Worm (Caenorhabditis elegans): ENCODE data around the gene C50B6.3.

Gene C50B6.3

DNA sequence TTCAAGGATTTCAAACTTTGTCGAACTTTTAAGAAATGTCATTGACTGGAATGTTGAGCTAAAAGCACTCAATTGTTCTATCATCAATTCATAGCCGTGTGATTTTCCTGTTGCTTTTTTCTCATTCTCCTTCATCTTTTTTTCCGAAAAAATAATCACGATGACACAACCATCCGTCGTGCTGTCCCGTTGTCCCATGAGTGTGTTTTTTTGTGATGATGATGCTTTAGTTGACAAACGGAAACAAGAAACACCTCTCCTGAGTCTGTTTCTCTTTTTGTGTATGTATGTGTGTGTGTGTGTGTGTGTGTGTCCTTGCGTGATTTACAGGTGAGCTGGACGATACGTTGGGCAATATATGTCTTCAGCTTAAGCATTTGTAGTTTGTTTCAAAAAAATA, 12.9 kb upstream of the C50B6.3 start:
- no peak for TF ChIP-seq med-1 (GFP tag; optimal IDR thresholded peaks at IDR 0.05; ENCODE audit: insufficient read depth)

ce11 chrV:13301443-13301842, 11.9 kb upstream of the C50B6.3 start, which contains the start of gene ceh-79:
ceh-79 (plus strand) TSS chrV:13301833.
- TF ChIP-seq flt-1 (GFP tag; IDR thresholded peaks at IDR 0.05) = no peak
- no peak for TF ChIP-seq T22C8.4 (GFP tag; IDR thresholded peaks at IDR 0.05)
- no peak for TF ChIP-seq ref-1 (GFP tag; conservative IDR thresholded peaks at IDR 0.05)
- no peak for TF ChIP-seq ztf-29 (GFP tag; IDR thresholded peaks at IDR 0.05)
- no peak for TF ChIP-seq klf-2 (GFP tag; conservative IDR thresholded peaks at IDR 0.05)
- TF ChIP-seq tab-1 (GFP tag; IDR thresholded peaks at IDR 0.05) = no peak
- no peak for TF ChIP-seq cog-1 (tag; optimal IDR thresholded peaks at IDR 0.05)
- no peak for TF ChIP-seq med-1 (GFP tag; optimal IDR thresholded peaks at IDR 0.05; ENCODE audit: insufficient read depth)
- TF ChIP-seq ztf-23 (GFP tag; IDR thresholded peaks at IDR 0.05) = no peak

DNA sequence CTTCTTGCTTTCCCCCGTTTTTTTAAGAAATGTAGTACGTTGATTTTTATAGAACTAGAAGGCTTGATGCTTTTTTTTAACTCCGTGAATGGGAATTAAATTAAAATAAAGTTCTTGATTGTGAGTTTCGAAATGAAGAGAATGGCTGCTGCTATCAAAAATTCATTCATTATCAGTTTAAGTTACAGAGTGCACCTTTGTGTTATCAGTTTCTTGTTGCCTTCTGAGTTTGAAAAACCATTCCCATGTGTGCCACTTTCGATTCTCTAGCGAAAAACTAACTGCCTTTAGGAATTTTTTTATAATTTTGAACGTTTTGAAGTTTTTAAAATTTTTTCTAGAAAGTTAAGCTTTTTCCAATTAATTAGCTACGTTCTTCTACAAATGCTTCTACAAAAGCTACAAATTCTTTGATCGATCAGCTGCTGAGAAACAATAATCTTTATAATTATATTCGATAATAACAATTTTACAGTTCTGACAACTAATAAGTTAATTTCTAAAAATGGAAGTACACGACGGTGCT, 8.6 kb upstream of the C50B6.3 start, which contains the start of gene C26E1.2:
C26E1.2 (plus strand) TSS at position 476 of the 526 bp plus-strand sequence.
- TF ChIP-seq ztf-29 (GFP tag; IDR thresholded peaks at IDR 0.05) = no peak
- no peak for TF ChIP-seq cog-1 (tag; optimal IDR thresholded peaks at IDR 0.05)
- TF ChIP-seq tab-1 (GFP tag; IDR thresholded peaks at IDR 0.05) = no peak
- no peak for TF ChIP-seq klf-2 (GFP tag; conservative IDR thresholded peaks at IDR 0.05)
- no peak for TF ChIP-seq flt-1 (GFP tag; IDR thresholded peaks at IDR 0.05)
- no peak for TF ChIP-seq T22C8.4 (GFP tag; IDR thresholded peaks at IDR 0.05)
- no peak for TF ChIP-seq ref-1 (GFP tag; conservative IDR thresholded peaks at IDR 0.05)
- TF ChIP-seq ztf-23 (GFP tag; IDR thresholded peaks at IDR 0.05) = no peak
- no peak for TF ChIP-seq med-1 (GFP tag; optimal IDR thresholded peaks at IDR 0.05; ENCODE audit: insufficient read depth)

- no peak for TF ChIP-seq ztf-23 (GFP tag; IDR thresholded peaks at IDR 0.05)
- no peak for TF ChIP-seq tab-1 (GFP tag; IDR thresholded peaks at IDR 0.05)
- no peak for TF ChIP-seq ref-1 (GFP tag; conservative IDR thresholded peaks at IDR 0.05)
- TF ChIP-seq ztf-29 (GFP tag; IDR thresholded peaks at IDR 0.05) = no peak
- no peak for TF ChIP-seq klf-2 (GFP tag; conservative IDR thresholded peaks at IDR 0.05)
- TF ChIP-seq flt-1 (GFP tag; IDR thresholded peaks at IDR 0.05) = no peak
- TF ChIP-seq med-1 (GFP tag; optimal IDR thresholded peaks at IDR 0.05; ENCODE audit: insufficient read depth) = no peak
- TF ChIP-seq cog-1 (tag; optimal IDR thresholded peaks at IDR 0.05) = no peak
- no peak for TF ChIP-seq T22C8.4 (GFP tag; IDR thresholded peaks at IDR 0.05)
These were observed 4.8 kb upstream of the C50B6.3 start, which contains the start of gene C50B6.1 for ce11 chrV:13308616-13309015. C50B6.1 (plus strand) TSS chrV:13308916.

DNA sequence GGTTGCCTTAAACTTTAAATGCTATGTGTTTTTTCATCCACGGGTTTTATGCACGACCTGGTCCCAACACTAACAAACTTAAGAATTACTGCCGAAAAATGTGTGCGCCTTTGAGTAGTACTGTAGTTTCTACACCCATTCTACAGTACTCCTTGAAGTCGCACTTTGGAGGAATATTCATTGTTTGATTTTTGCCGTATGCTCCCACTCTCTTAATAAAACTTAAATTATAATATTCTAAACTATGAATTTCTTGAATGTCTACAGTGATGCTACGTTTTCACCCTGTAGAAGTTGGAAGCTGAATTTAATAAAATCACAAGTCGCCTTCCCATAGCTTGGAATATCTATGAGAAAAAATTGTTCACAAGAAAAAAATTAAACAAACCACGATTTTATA, 3.6 kb upstream of the C50B6.3 start:
- TF ChIP-seq cog-1 (tag; optimal IDR thresholded peaks at IDR 0.05) = no peak
- no peak for TF ChIP-seq ztf-23 (GFP tag; IDR thresholded peaks at IDR 0.05)
- no peak for TF ChIP-seq tab-1 (GFP tag; IDR thresholded peaks at IDR 0.05)
- no peak for TF ChIP-seq klf-2 (GFP tag; conservative IDR thresholded peaks at IDR 0.05)
- TF ChIP-seq ztf-29 (GFP tag; IDR thresholded peaks at IDR 0.05) = no peak
- TF ChIP-seq T22C8.4 (GFP tag; IDR thresholded peaks at IDR 0.05) = no peak
- no peak for TF ChIP-seq med-1 (GFP tag; optimal IDR thresholded peaks at IDR 0.05; ENCODE audit: insufficient read depth)
- no peak for TF ChIP-seq ref-1 (GFP tag; conservative IDR thresholded peaks at IDR 0.05)

DNA sequence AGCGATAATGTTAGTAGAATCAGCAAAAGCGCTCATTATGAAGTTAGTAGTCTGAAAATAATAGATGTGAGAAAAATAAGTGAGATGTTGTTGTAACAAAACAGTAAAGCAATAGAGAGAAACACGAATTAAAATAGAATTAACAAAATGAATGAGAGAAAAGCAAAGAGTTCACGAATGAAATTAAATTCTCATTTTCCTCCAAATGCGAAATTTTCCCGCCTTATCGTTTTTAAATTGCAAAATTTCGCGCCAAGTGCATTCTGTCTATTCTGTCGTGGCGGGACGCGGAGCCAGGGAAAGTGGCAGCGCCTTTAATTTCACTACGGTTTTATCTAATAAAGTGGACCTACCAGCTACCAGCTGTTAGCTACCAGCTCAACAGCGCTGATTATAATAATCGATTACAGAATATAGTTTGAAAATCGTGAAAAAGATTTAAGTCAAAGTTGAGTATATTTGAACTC, 1.1 kb upstream of the C50B6.3 start, which contains the start of gene nasp-2:
nasp-2 (minus strand) TSS at position 51 of the 467 bp plus-strand sequence.
- TF ChIP-seq cog-1 (tag; optimal IDR thresholded peaks at IDR 0.05) = no peak
- no peak for TF ChIP-seq flt-1 (GFP tag; IDR thresholded peaks at IDR 0.05)
- TF ChIP-seq ztf-23 (GFP tag; IDR thresholded peaks at IDR 0.05) = no peak
- TF ChIP-seq T22C8.4 (GFP tag; IDR thresholded peaks at IDR 0.05) = no peak
- no peak for TF ChIP-seq klf-2 (GFP tag; conservative IDR thresholded peaks at IDR 0.05)
- TF ChIP-seq tab-1 (GFP tag; IDR thresholded peaks at IDR 0.05) = no peak
- no peak for TF ChIP-seq ztf-29 (GFP tag; IDR thresholded peaks at IDR 0.05)
- TF ChIP-seq ref-1 (GFP tag; conservative IDR thresholded peaks at IDR 0.05) = no peak
- no peak for TF ChIP-seq med-1 (GFP tag; optimal IDR thresholded peaks at IDR 0.05; ENCODE audit: insufficient read depth)

ce11 chrV:13317247-13317646, 3.9 kb downstream of the C50B6.3 start:
- 0 out of 2 replicates have a peak, but pooled peaks have one; percentile 31 for TF ChIP-seq tab-1 (GFP tag; IDR thresholded peaks at IDR 0.05)
- TF ChIP-seq klf-2 (GFP tag; conservative IDR thresholded peaks at IDR 0.05) = 0 out of 2 replicates have a peak, but pooled peaks have one; percentile 8

DNA sequence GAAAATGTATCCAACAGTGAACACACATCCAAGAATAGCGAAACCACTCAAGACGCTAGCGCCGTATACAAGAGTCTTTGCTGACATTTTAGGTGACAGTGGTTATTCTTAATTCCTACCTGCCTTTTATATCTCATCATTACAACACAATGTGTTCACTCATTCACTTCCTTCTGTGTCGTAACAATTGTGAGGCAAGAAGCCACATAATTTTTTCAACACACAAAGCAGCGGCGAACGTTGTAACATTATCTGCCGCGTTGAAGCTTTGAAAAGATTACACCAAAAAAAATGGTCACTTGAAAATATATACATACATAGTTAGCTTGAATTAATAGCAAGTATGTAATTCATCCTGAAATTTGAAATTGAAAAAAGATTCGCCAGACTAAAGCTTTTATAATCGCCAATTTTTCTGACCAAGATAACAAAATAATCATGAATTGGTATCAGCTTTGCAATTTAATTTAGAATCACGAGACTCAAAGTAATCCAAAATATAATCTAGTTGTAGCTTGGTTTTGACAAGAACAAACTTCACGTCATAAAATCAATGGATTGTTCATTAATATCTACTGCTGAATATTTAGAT, 4.6 kb downstream of the C50B6.3 start, which contains the start of the genes col-161 and srh-18:
col-161 (minus strand) TSS at position 101 of the 592 bp plus-strand sequence.
srh-18 (plus strand) TSS at position 542 of the 592 bp plus-strand sequence.
- TF ChIP-seq T22C8.4 (GFP tag; IDR thresholded peaks at IDR 0.05) (no peak), ztf-23 (GFP tag; IDR thresholded peaks at IDR 0.05) (no peak), klf-2 (GFP tag; conservative IDR thresholded peaks at IDR 0.05) (no peak), flt-1 (GFP tag; IDR thresholded peaks at IDR 0.05) (no peak), cog-1 (tag; optimal IDR thresholded peaks at IDR 0.05) (no peak), med-1 (GFP tag; optimal IDR thresholded peaks at IDR 0.05; ENCODE audit: insufficient read depth) (no peak), ztf-29 (GFP tag; IDR thresholded peaks at IDR 0.05) (no peak), ref-1 (GFP tag; conservative IDR thresholded peaks at IDR 0.05) (no peak), tab-1 (GFP tag; IDR thresholded peaks at IDR 0.05) (no peak)

DNA sequence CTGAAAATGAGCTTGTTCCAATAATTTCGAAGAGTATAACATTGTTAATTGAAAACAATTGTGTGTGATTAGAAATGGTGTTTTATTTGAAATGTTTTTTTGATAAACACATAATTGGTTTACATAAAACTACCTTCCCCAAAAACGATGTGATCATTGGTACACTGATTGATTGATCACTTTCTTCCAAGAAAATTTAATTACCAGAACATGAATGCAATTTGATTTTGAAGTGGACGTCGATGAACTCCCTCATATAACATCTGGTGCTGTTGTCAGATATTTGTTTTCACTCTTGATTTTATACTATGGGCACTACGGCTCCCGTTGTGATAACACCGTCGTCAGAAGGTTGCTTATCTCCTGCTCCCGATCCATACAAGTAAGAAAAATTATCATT, 7.3 kb downstream of the C50B6.3 start, which contains the start of gene srh-15:
srh-15 (plus strand) TSS at position 301 of the 400 bp plus-strand sequence.
- no peak for TF ChIP-seq ztf-29 (GFP tag; IDR thresholded peaks at IDR 0.05)
- no peak for TF ChIP-seq klf-2 (GFP tag; conservative IDR thresholded peaks at IDR 0.05)
- TF ChIP-seq tab-1 (GFP tag; IDR thresholded peaks at IDR 0.05) = no peak
- TF ChIP-seq ztf-23 (GFP tag; IDR thresholded peaks at IDR 0.05) = no peak
- TF ChIP-seq cog-1 (tag; optimal IDR thresholded peaks at IDR 0.05) = no peak
- TF ChIP-seq med-1 (GFP tag; optimal IDR thresholded peaks at IDR 0.05; ENCODE audit: insufficient read depth) = no peak
- TF ChIP-seq flt-1 (GFP tag; IDR thresholded peaks at IDR 0.05) = no peak
- TF ChIP-seq ref-1 (GFP tag; conservative IDR thresholded peaks at IDR 0.05) = no peak
- no peak for TF ChIP-seq T22C8.4 (GFP tag; IDR thresholded peaks at IDR 0.05)

Measured in whole organism, midembryonic.